Worm (Caenorhabditis elegans) whole organism, young adult: ENCODE measurements around the gene nsph-1.1.

Source experiments
- B0035.1 ChIP-seq: sonication (generic microtip); optimal IDR thresholded peaks from 2 replicates; lab custom pipeline; 2016; ENCODE audit warnings: missing genetic modification characterization, mild to moderate bottlenecking, missing compliant biosample characterization, missing genotype, missing genetic modification reagents
- B0261.1 ChIP-seq: sonication (generic microtip); optimal IDR thresholded peaks from 2 replicates; lab custom pipeline; 2016; ENCODE audit warnings: mild to moderate bottlenecking, missing genetic modification characterization, moderate library complexity, missing compliant biosample characterization
- B0336.3 ChIP-seq: fragments of 200-800 bp; sonication (Bioruptor generic); IDR thresholded peaks from 2 replicates; pipeline ENCODE4 v1.3.6; 2022; ENCODE audit warnings: missing genetic modification characterization, missing compliant biosample characterization
- C17E4.6 ChIP-seq: fragments of 200-800 bp; sonication (Bioruptor generic); IDR thresholded peaks from 2 replicates; pipeline ENCODE4 v1.3.6; 2022; ENCODE audit warnings: missing genetic modification reagents, missing genetic modification characterization, missing compliant biosample characterization
- F33H1.4 ChIP-seq: fragments of 200-800 bp; sonication (Bioruptor generic); IDR thresholded peaks from 2 replicates; pipeline ENCODE4 v1.3.6; 2022; ENCODE audit warnings: missing genetic modification reagents, missing genetic modification characterization, missing compliant biosample characterization
- F37B4.10 ChIP-seq: fragments of 200-800 bp; sonication (Bioruptor generic); IDR thresholded peaks from 2 replicates; pipeline ENCODE4 v1.3.6; 2022; ENCODE audit warnings: missing genetic modification characterization, missing compliant biosample characterization
- F57A8.1 ChIP-seq: fragments of 200-800 bp; sonication (Bioruptor generic); optimal IDR thresholded peaks from 2 replicates; lab custom pipeline; 2018; ENCODE audit warnings: mild to moderate bottlenecking, missing genetic modification characterization, moderate library complexity, missing compliant biosample characterization
- F57C9.4 ChIP-seq: sonication (generic microtip); optimal IDR thresholded peaks from 2 replicates; lab custom pipeline; 2017; ENCODE audit warnings: mild to moderate bottlenecking, missing genetic modification characterization, missing compliant biosample characterization
- K12H6.12 ChIP-seq: fragments of 200-800 bp; sonication (Bioruptor generic); optimal IDR thresholded peaks from 2 replicates; lab custom pipeline; 2018; ENCODE audit warnings: mild to moderate bottlenecking, missing genetic modification characterization, missing compliant biosample characterization
- T26A5.8 ChIP-seq: sonication (generic microtip); optimal IDR thresholded peaks from 2 replicates; lab custom pipeline; 2016; ENCODE audit warnings: missing genetic modification characterization, missing compliant biosample characterization
- Y53F4B.3 ChIP-seq: fragments of 200-800 bp; sonication (Bioruptor generic); IDR thresholded peaks from 2 replicates; pipeline ENCODE4 v1.3.6; 2022; ENCODE audit warnings: missing genetic modification reagents, missing genetic modification characterization, missing compliant biosample characterization
- Y53G8AR.9 ChIP-seq: fragments of 200-800 bp; sonication (Bioruptor generic); conservative IDR thresholded peaks from 2 replicates; pipeline ENCODE4 v1.3.6; 2022; ENCODE audit warnings: missing genetic modification reagents, missing genetic modification characterization, missing compliant biosample characterization
- Y79H2A.3 ChIP-seq: fragments of 200-800 bp; sonication (Bioruptor generic); conservative IDR thresholded peaks from 2 replicates; pipeline ENCODE4 v1.3.6; 2022; ENCODE audit warnings: missing genetic modification reagents, missing genetic modification characterization, missing compliant biosample characterization
- Y95B8A.8 ChIP-seq: fragments of 200-800 bp; sonication (Bioruptor generic); IDR thresholded peaks from 2 replicates; pipeline ENCODE4 v1.3.6; 2022; ENCODE audit warnings: missing genetic modification reagents, missing genetic modification characterization, missing compliant biosample characterization
- ZK185.1 ChIP-seq: sonication (generic microtip); optimal IDR thresholded peaks from 2 replicates; lab custom pipeline; 2016; ENCODE audit warnings: mild to moderate bottlenecking, missing genetic modification characterization, missing compliant biosample characterization; ENCODE audit not compliant: poor library complexity, severe bottlenecking
- akir-1 ChIP-seq: fragments of 200-800 bp; sonication (Bioruptor generic); optimal IDR thresholded peaks from 2 replicates; lab custom pipeline; 2018; ENCODE audit warnings: mild to moderate bottlenecking, missing genetic modification characterization, moderate library complexity, missing compliant biosample characterization
- ama-1 ChIP-seq, 3 experiments: fragments of 150-350 bp in 1 of 3; sonication (generic microtip) in 2 of 3; optimal IDR thresholded peaks; 2 replicates each; lab custom pipeline; 2014 to 2018; ENCODE audit warnings: missing biosample characterization in 2 of 3, missing genetic modification characterization in 2 of 3, missing genetic modification reagents in 2 of 3
- aptf-3 ChIP-seq: fragments of 200-800 bp; sonication (Bioruptor generic); IDR thresholded peaks from 2 replicates; pipeline ENCODE4 v1.3.6; 2022; ENCODE audit warnings: missing genetic modification characterization, missing compliant biosample characterization
- atf-7 ChIP-seq: sonication (generic microtip); optimal IDR thresholded peaks from 2 replicates; lab custom pipeline; 2017; ENCODE audit warnings: mild to moderate bottlenecking, missing genetic modification characterization, missing compliant biosample characterization
- attf-3 ChIP-seq: fragments of 200-800 bp; sonication (Bioruptor generic); conservative IDR thresholded peaks from 2 replicates; pipeline ENCODE4 v1.3.6; 2022; ENCODE audit warnings: missing genetic modification reagents, missing genetic modification characterization, missing compliant biosample characterization
- ceh-91 ChIP-seq: fragments of 200-800 bp; sonication (Bioruptor generic); IDR thresholded peaks from 2 replicates; pipeline ENCODE4 v1.3.6; 2022; ENCODE audit warnings: missing genetic modification reagents, missing genetic modification characterization, missing compliant biosample characterization
- die-1 ChIP-seq: sonication (generic microtip); optimal IDR thresholded peaks from 2 replicates; lab custom pipeline; 2016; ENCODE audit warnings: missing genotype, mild to moderate bottlenecking, missing genetic modification characterization, missing compliant biosample characterization
- dpff-1 ChIP-seq: sonication (generic microtip); optimal IDR thresholded peaks from 2 replicates; lab custom pipeline; 2017; ENCODE audit warnings: mild to moderate bottlenecking, missing genetic modification characterization, missing compliant biosample characterization
- ekl-4 ChIP-seq: fragments of 200-800 bp; sonication (Bioruptor generic); IDR thresholded peaks from 2 replicates; pipeline ENCODE4 v1.3.6; 2022; ENCODE audit warnings: missing genetic modification reagents, missing genetic modification characterization, missing compliant biosample characterization
- ets-4 ChIP-seq: fragments of 200-800 bp; sonication (Bioruptor generic); optimal IDR thresholded peaks from 2 replicates; lab custom pipeline; 2018; ENCODE audit warnings: mild to moderate bottlenecking, missing genetic modification characterization, missing compliant biosample characterization
- hsf-1 ChIP-seq: fragments of 200-800 bp; sonication (Bioruptor generic); IDR thresholded peaks from 2 replicates; pipeline ENCODE4 v1.3.6; 2022; ENCODE audit warnings: missing genetic modification reagents, missing genetic modification characterization, missing compliant biosample characterization
- lin-26 ChIP-seq: fragments of 200-800 bp; sonication (Bioruptor generic); IDR thresholded peaks from 2 replicates; pipeline ENCODE4 v1.3.6; 2022; ENCODE audit warnings: missing genetic modification reagents, missing genetic modification characterization, missing compliant biosample characterization
- madf-10 ChIP-seq: sonication (generic microtip); optimal IDR thresholded peaks from 2 replicates; lab custom pipeline; 2016; ENCODE audit warnings: mild to moderate bottlenecking, missing genetic modification characterization, missing compliant biosample characterization
- madf-3 ChIP-seq: fragments of 200-800 bp; sonication (Bioruptor generic); IDR thresholded peaks from 2 replicates; pipeline ENCODE4 v1.3.6; 2022; ENCODE audit warnings: missing genetic modification reagents, missing genetic modification characterization, missing compliant biosample characterization
- madf-8 ChIP-seq: fragments of 200-800 bp; sonication (Bioruptor generic); conservative IDR thresholded peaks from 2 replicates; pipeline ENCODE4 v1.3.6; 2022; ENCODE audit warnings: missing genetic modification reagents, missing genetic modification characterization, missing compliant biosample characterization
- nhr-179 ChIP-seq: sonication (generic microtip); optimal IDR thresholded peaks from 2 replicates; lab custom pipeline; 2016; ENCODE audit warnings: mild to moderate bottlenecking, missing genetic modification characterization, missing compliant biosample characterization
- rpc-1 ChIP-seq, 2 experiments: fragments of 150-350 bp in 1 of 2; sonication (generic microtip) in 1 of 2; optimal IDR thresholded peaks; 2 replicates each; lab custom pipeline; 2014 to 2018; ENCODE audit warnings: missing biosample characterization in 1 of 2, missing genetic modification characterization in 1 of 2, missing genetic modification reagents in 1 of 2, missing genotype in 1 of 2
- sdz-38 ChIP-seq: sonication (generic microtip); optimal IDR thresholded peaks from 2 replicates; lab custom pipeline; 2016; ENCODE audit warnings: missing genotype, missing genetic modification characterization, missing compliant biosample characterization
- somi-1 ChIP-seq: fragments of 200-800 bp; sonication (Bioruptor generic); optimal IDR thresholded peaks from 2 replicates; lab custom pipeline; 2018; ENCODE audit warnings: mild to moderate bottlenecking, missing genetic modification characterization, missing compliant biosample characterization
- tlf-1 ChIP-seq: fragments of 200-800 bp; sonication (Bioruptor generic); optimal IDR thresholded peaks from 2 replicates; lab custom pipeline; 2018; ENCODE audit warnings: mild to moderate bottlenecking, missing genetic modification characterization, missing compliant biosample characterization
- unc-130 ChIP-seq: sonication (generic microtip); optimal IDR thresholded peaks from 2 replicates; lab custom pipeline; 2016; ENCODE audit warnings: missing genetic modification reagents, missing genetic modification characterization, missing compliant biosample characterization
- zim-3 ChIP-seq: sonication (generic microtip); optimal IDR thresholded peaks from 2 replicates; lab custom pipeline; 2017; ENCODE audit warnings: mild to moderate bottlenecking, missing genetic modification characterization, moderate library complexity, missing compliant biosample characterization
- ztf-26 ChIP-seq: sonication (generic microtip); optimal IDR thresholded peaks from 2 replicates; lab custom pipeline; 2017; ENCODE audit warnings: missing genetic modification characterization, missing compliant biosample characterization

Gene nsph-1.1

ce11 chrII:8744555-8745448 is 21.8 kb upstream of the nsph-1.1 start (continued):
- TF ChIP-seq ets-4 (GFP tag; lab: Kevin White, UChicago), result peak; percentile 36
- TF ChIP-seq die-1 (tag; lab: Kevin White, UChicago), result no peak
- no peak for TF ChIP-seq madf-3 (GFP tag; lab: Robert Waterston, UW)
- TF ChIP-seq dpff-1 (tag; lab: Kevin White, UChicago), result no peak
- no peak for TF ChIP-seq Y79H2A.3 (GFP tag; lab: Robert Waterston, UW)
- no peak for TF ChIP-seq T26A5.8 (tag; lab: Kevin White, UChicago)
- TF ChIP-seq madf-8 (GFP tag; lab: Robert Waterston, UW), result no peak
- TF ChIP-seq ekl-4 (GFP tag; lab: Robert Waterston, UW), result no peak
- no peak for TF ChIP-seq F57C9.4
- peak; percentile 54 for TF ChIP-seq Y53G8AR.9 (GFP tag; lab: Robert Waterston, UW)
- peak; percentile 34 for TF ChIP-seq atf-7 (tag; lab: Kevin White, UChicago)
- TF ChIP-seq attf-3, result no peak
- TF ChIP-seq B0261.1 (tag; lab: Kevin White, UChicago), result no peak
- peak; percentile 36; the same call in 1 of the 2 replicates for TF ChIP-seq B0336.3 (GFP tag; lab: Robert Waterston, UW)
- no peak for TF ChIP-seq somi-1 (GFP tag; lab: Kevin White, UChicago)
- no peak for TF ChIP-seq akir-1 (GFP tag; lab: Kevin White, UChicago)
- no peak for TF ChIP-seq aptf-3 (GFP tag; lab: Robert Waterston, UW)
- TF ChIP-seq B0035.1 (tag; lab: Kevin White, UChicago), result no peak
- no peak for TF ChIP-seq madf-10 (tag; lab: Kevin White, UChicago)
- TF ChIP-seq F33H1.4 (GFP tag; lab: Robert Waterston, UW), result no peak
- TF ChIP-seq tlf-1 (GFP tag; lab: Kevin White, UChicago), result no peak
- no peak for TF ChIP-seq unc-130 (GFP tag; lab: Kevin White, UChicago)
- no peak for TF ChIP-seq sdz-38
- no peak for TF ChIP-seq F37B4.10 (GFP tag; lab: Robert Waterston, UW)
- TF ChIP-seq Y95B8A.8, result peak; percentile 56
- peak; percentile 37 for TF ChIP-seq ztf-26 (tag; lab: Kevin White, UChicago)
- no peak for TF ChIP-seq C17E4.6 (GFP tag; lab: Robert Waterston, UW)
- TF ChIP-seq rpc-1 (optimal IDR thresholded peaks at IDR 0.05; lab: Kevin White, UChicago), result no peak
- no peak for TF ChIP-seq rpc-1 (tag; optimal IDR thresholded peaks at IDR 0.05; lab: Kevin White, UChicago)
- peak; percentile 91 for TF ChIP-seq ama-1 (optimal IDR thresholded peaks at IDR 0.05; lab: Kevin White, UChicago)
- TF ChIP-seq ama-1 (GFP tag; optimal IDR thresholded peaks at IDR 0.05; lab: Kevin White, UChicago), result no peak
- peak; percentile 1 for TF ChIP-seq ZK185.1
- no peak for TF ChIP-seq zim-3 (tag; lab: Kevin White, UChicago)
- TF ChIP-seq nhr-179 (tag; lab: Kevin White, UChicago), result no peak
- TF ChIP-seq hsf-1 (GFP tag; lab: Robert Waterston, UW), result no peak
- no peak for TF ChIP-seq Y53F4B.3
- TF ChIP-seq K12H6.12 (tag; lab: Kevin White, UChicago), result peak; percentile 44
- TF ChIP-seq F57A8.1, result no peak
- TF ChIP-seq ceh-91 (GFP tag; lab: Robert Waterston, UW), result no peak
- TF ChIP-seq lin-26 (GFP tag; lab: Robert Waterston, UW), result peak; percentile 67; the same call in 1 of the 2 replicates
